Worm (Caenorhabditis elegans): ENCODE results near the gene F54C4.4.

F54C4.4 gene

ce11 chrIII:132118-132517, 44.9 kb upstream of the F54C4.4 start, which contains the start of gene pals-22:
Gene pals-22 (plus strand): TSS chrIII:132418.
- TF ChIP-seq let-607 (tag; optimal IDR thresholded peaks at IDR 0.05) (no peak), snpc-3.4 (tag; optimal IDR thresholded peaks at IDR 0.05) (no peak), let-526 (GFP tag; IDR thresholded peaks at IDR 0.05) (no peak), D2030.7 (GFP tag; IDR thresholded peaks at IDR 0.05) (no peak), B0019.2 (GFP tag; conservative IDR thresholded peaks at IDR 0.05) (no peak), nfya-1 (tag; optimal IDR thresholded peaks at IDR 0.05; ENCODE audit: borderline replicate concordance, insufficient read depth) (no peak), hmg-20 (GFP tag; IDR thresholded peaks at IDR 0.05) (no peak), efl-1 (GFP tag; optimal IDR thresholded peaks at IDR 0.05) (no peak), atf-7 (tag; optimal IDR thresholded peaks at IDR 0.05) (no peak), lsy-27 (tag; optimal IDR thresholded peaks at IDR 0.05; ENCODE audit: borderline replicate concordance, insufficient read depth) (no peak), B0261.1 (tag; optimal IDR thresholded peaks at IDR 0.05) (no peak), hlh-12 (tag; optimal IDR thresholded peaks at IDR 0.05) (no peak), bed-2 (GFP tag; IDR thresholded peaks at IDR 0.05) (no peak), dpff-1 (tag; optimal IDR thresholded peaks at IDR 0.05) (no peak)

ce11 chrIII:131627-132026, 44.4 kb upstream of the F54C4.4 start:
- TF ChIP-seq B0019.2 (GFP tag; conservative IDR thresholded peaks at IDR 0.05) = no peak
- TF ChIP-seq attf-6 (GFP tag; IDR thresholded peaks at IDR 0.05) = no peak
- peak in 1 of 3 experiments; percentile 28 for TF ChIP-seq lin-35 (GFP tag; optimal IDR thresholded peaks at IDR 0.05)
- TF ChIP-seq hmg-1.2 (GFP tag; IDR thresholded peaks at IDR 0.05) = peak; percentile 62; the same call in 1 of the 2 replicates
- TF ChIP-seq nhr-80 (tag; optimal IDR thresholded peaks at IDR 0.05) = peak; percentile 7
- no peak for TF ChIP-seq repo-1 (tag; optimal IDR thresholded peaks at IDR 0.05)
- TF ChIP-seq mcd-1 (GFP tag; IDR thresholded peaks at IDR 0.05) = peak; percentile 81
- no peak for TF ChIP-seq him-1 (tag; optimal IDR thresholded peaks at IDR 0.05)
- no peak for TF ChIP-seq rcor-1 (GFP tag; IDR thresholded peaks at IDR 0.05)
- peak; percentile 54 for TF ChIP-seq attf-5 (GFP tag; optimal IDR thresholded peaks at IDR 0.05)

- peak; percentile 1 for TF ChIP-seq nhr-80 (tag; optimal IDR thresholded peaks at IDR 0.05)
- TF ChIP-seq dox-1 (GFP tag; IDR thresholded peaks at IDR 0.05) = no peak
- TF ChIP-seq lin-54 (GFP tag; optimal IDR thresholded peaks at IDR 0.05) = no peak
- no peak for TF ChIP-seq aptf-3 (GFP tag; IDR thresholded peaks at IDR 0.05)
- TF ChIP-seq somi-1 (GFP tag; optimal IDR thresholded peaks at IDR 0.05) = no peak
Measured at ce11 chrIII:130650-131049, 43.5 kb upstream of the F54C4.4 start, which contains the start of the genes nhr-280 and C29F9.2. Gene nhr-280 (minus strand): TSS chrIII:130750. Gene C29F9.2 (plus strand): TSS chrIII:130947.

- TF ChIP-seq K11D2.4 (GFP tag; IDR thresholded peaks at IDR 0.05) (no peak), akir-1 (GFP tag; optimal IDR thresholded peaks at IDR 0.05) (no peak), mes-4 (tag; optimal IDR thresholded peaks at IDR 0.05) (no peak)
Measured at ce11 chrIII:124478-124877, 37.3 kb upstream of the F54C4.4 start, which contains the start of gene pals-23. Gene pals-23 (plus strand): TSS chrIII:124778.

- TF ChIP-seq dox-1 (GFP tag; IDR thresholded peaks at IDR 0.05) (peak; percentile 52; the same call in 1 of the 2 replicates), egrh-3 (GFP tag; IDR thresholded peaks at IDR 0.05) (0 out of 2 replicates have a peak, but pooled peaks have one; percentile 24)
Measured at ce11 chrIII:121983-122449, 34.8 kb upstream of the F54C4.4 start, which contains the start of gene C29F9.12. Gene C29F9.12 (minus strand): TSS chrIII:122033.
